Worm (Caenorhabditis elegans): ENCODE measurements around the gene W08E12.6.

W08E12.6 gene

ce11 chrIV:3289237-3289636 lies 9.2 kb upstream of the W08E12.6 start, which contains the start of gene gcy-23:
Gene gcy-23 (minus strand): TSS chrIV:3289337.
- TF ChIP-seq ztf-11 (tag; optimal IDR thresholded peaks at IDR 0.05) (no peak), mml-1 (tag; optimal IDR thresholded peaks at IDR 0.05) (no peak), snpc-4 (tag; optimal IDR thresholded peaks at IDR 0.05) (no peak), nfya-1 (tag; optimal IDR thresholded peaks at IDR 0.05; ENCODE audit: insufficient read depth) (no peak), lin-39 (tag; optimal IDR thresholded peaks at IDR 0.05) (no peak), hmg-11 (tag; optimal IDR thresholded peaks at IDR 0.05) (no peak), mdl-1 (tag; optimal IDR thresholded peaks at IDR 0.05) (no peak), elt-3 (tag; optimal IDR thresholded peaks at IDR 0.05) (no peak), daf-12 (tag; optimal IDR thresholded peaks at IDR 0.05) (no peak), fos-1 (tag; optimal IDR thresholded peaks at IDR 0.05) (no peak), unc-62 (GFP tag; optimal IDR thresholded peaks at IDR 0.05) (no peak), nhr-76 (tag; optimal IDR thresholded peaks at IDR 0.05) (no peak), egl-5 (tag; optimal IDR thresholded peaks at IDR 0.05) (no peak), elt-1 (tag; optimal IDR thresholded peaks at IDR 0.05) (no peak), ZK546.5 (tag; optimal IDR thresholded peaks at IDR 0.05) (no peak), fkh-10 (GFP tag; optimal IDR thresholded peaks at IDR 0.05) (no peak), ceh-9 (tag; optimal IDR thresholded peaks at IDR 0.05) (no peak), egl-27 (tag; optimal IDR thresholded peaks at IDR 0.05) (no peak), pqm-1 (tag; optimal IDR thresholded peaks at IDR 0.05) (no peak), elt-2 (tag; optimal IDR thresholded peaks at IDR 0.05) (no peak)

- TF ChIP-seq pha-4 (tag; optimal IDR thresholded peaks at IDR 0.05) (no peak), nhr-25 (tag; optimal IDR thresholded peaks at IDR 0.05) (peak; percentile 62)
Observed at ce11 chrIV:3291977-3292561, 6.3 kb upstream of the W08E12.6 start, which contains the start of gene W08E12.8. Gene W08E12.8 (plus strand): TSS chrIV:3292371.

ce11 chrIV:3293800-3294493 lies 4.5 kb upstream of the W08E12.6 start:
- no peak for TF ChIP-seq zag-1 (tag; optimal IDR thresholded peaks at IDR 0.05)
- no peak for TF ChIP-seq nhr-237 (tag; optimal IDR thresholded peaks at IDR 0.05)
- no peak for TF ChIP-seq ztf-4 (tag; optimal IDR thresholded peaks at IDR 0.05)
- TF ChIP-seq ama-1 (optimal IDR thresholded peaks at IDR 0.05) = no peak
- TF ChIP-seq tbx-2 (tag; optimal IDR thresholded peaks at IDR 0.05) = no peak
- no peak for TF ChIP-seq jun-1 (tag; optimal IDR thresholded peaks at IDR 0.05)

ce11 chrIV:3294553-3295185 lies 3.7 kb upstream of the W08E12.6 start, which contains the start of gene W08E12.7:
Gene W08E12.7 (plus strand): TSS chrIV:3295135.
- TF ChIP-seq nhr-67 (tag; optimal IDR thresholded peaks at IDR 0.05) (peak; percentile 31), ZK546.5 (tag; optimal IDR thresholded peaks at IDR 0.05) (peak; percentile 26), nhr-76 (tag; optimal IDR thresholded peaks at IDR 0.05) (peak; percentile 51), egl-5 (tag; optimal IDR thresholded peaks at IDR 0.05) (peak; percentile 74), unc-39 (tag; optimal IDR thresholded peaks at IDR 0.05) (no peak), R02D3.7 (tag; optimal IDR thresholded peaks at IDR 0.05) (peak; percentile 81), elt-1 (tag; optimal IDR thresholded peaks at IDR 0.05) (no peak), nhr-25 (tag; optimal IDR thresholded peaks at IDR 0.05) (peak; percentile 95), ceh-82 (tag; optimal IDR thresholded peaks at IDR 0.05) (peak; percentile 66), nfya-1 (tag; optimal IDR thresholded peaks at IDR 0.05; ENCODE audit: insufficient read depth) (peak; percentile 93), fkh-10 (GFP tag; optimal IDR thresholded peaks at IDR 0.05) (peak; percentile 87), nhr-28 (tag; optimal IDR thresholded peaks at IDR 0.05) (peak; percentile 27), lin-15B (tag; optimal IDR thresholded peaks at IDR 0.05) (peak; percentile 99), ceh-16 (tag; optimal IDR thresholded peaks at IDR 0.05) (no peak), zag-1 (tag; optimal IDR thresholded peaks at IDR 0.05) (no peak), eor-1 (tag; optimal IDR thresholded peaks at IDR 0.05) (no peak), elt-2 (tag; optimal IDR thresholded peaks at IDR 0.05) (peak; percentile 71), pqm-1 (tag; optimal IDR thresholded peaks at IDR 0.05) (peak; percentile 80), nhr-12 (tag; optimal IDR thresholded peaks at IDR 0.05) (no peak), tbx-2 (tag; optimal IDR thresholded peaks at IDR 0.05) (peak; percentile 38), hmg-11 (tag; optimal IDR thresholded peaks at IDR 0.05) (peak; percentile 50), fos-1 (tag; optimal IDR thresholded peaks at IDR 0.05) (peak; percentile 32), elt-3 (tag; optimal IDR thresholded peaks at IDR 0.05) (peak in 1 of 3 experiments; percentile 31), pha-4 (tag; optimal IDR thresholded peaks at IDR 0.05) (peak; percentile 100), mml-1 (tag; optimal IDR thresholded peaks at IDR 0.05) (no peak), lsy-12 (tag; optimal IDR thresholded peaks at IDR 0.05) (peak; percentile 76), nhr-23 (tag; optimal IDR thresholded peaks at IDR 0.05) (peak; percentile 97), nhr-77 (tag; optimal IDR thresholded peaks at IDR 0.05) (peak; percentile 63), daf-12 (tag; optimal IDR thresholded peaks at IDR 0.05) (no peak), nhr-237 (tag; optimal IDR thresholded peaks at IDR 0.05) (no peak), unc-62 (GFP tag; optimal IDR thresholded peaks at IDR 0.05) (peak; percentile 52), aly-2 (tag; optimal IDR thresholded peaks at IDR 0.05) (no peak), ztf-4 (tag; optimal IDR thresholded peaks at IDR 0.05) (peak; percentile 51), ceh-9 (tag; optimal IDR thresholded peaks at IDR 0.05) (no peak), fkh-2 (tag; optimal IDR thresholded peaks at IDR 0.05) (no peak), ceh-28 (tag; optimal IDR thresholded peaks at IDR 0.05) (peak; percentile 83)

Measured in whole organism, L3 larva.